Worm (Caenorhabditis elegans) whole organism, L2 larva: Measurements from ENCODE around the gene pgp-1.

Source experiments
- C34F6.9 ChIP-seq: fragments of 150-350 bp; optimal IDR thresholded peaks from 2 replicates; lab custom pipeline; 2014; ENCODE audit warnings: missing biosample characterization, missing genetic modification characterization
- F13H6.1 ChIP-seq: sonication (generic microtip); optimal IDR thresholded peaks from 2 replicates; lab custom pipeline; 2016; ENCODE audit warnings: missing genetic modification characterization, missing compliant biosample characterization
- aly-2 ChIP-seq: fragments of 150-350 bp; optimal IDR thresholded peaks from 2 replicates; lab custom pipeline; 2014; ENCODE audit warnings: missing biosample characterization, missing genetic modification characterization
- ama-1 ChIP-seq: fragments of 150-350 bp; optimal IDR thresholded peaks from 2 replicates; lab custom pipeline; 2018; ENCODE audit warnings: inconsistent platforms
- ceh-82 ChIP-seq: fragments of 150-350 bp; optimal IDR thresholded peaks from 2 replicates; lab custom pipeline; 2014; ENCODE audit warnings: missing biosample characterization, missing genetic modification characterization
- crh-2 ChIP-seq: sonication (generic microtip); optimal IDR thresholded peaks from 2 replicates; lab custom pipeline; 2017; ENCODE audit warnings: missing biosample characterization, missing genetic modification characterization
- dmd-4 ChIP-seq: sonication (generic microtip); optimal IDR thresholded peaks from 2 replicates; lab custom pipeline; 2017; ENCODE audit warnings: missing biosample characterization, missing genetic modification characterization
- elt-1 ChIP-seq: fragments of 150-350 bp; optimal IDR thresholded peaks from 2 replicates; lab custom pipeline; 2014; ENCODE audit warnings: missing biosample characterization, missing genetic modification characterization
- elt-3 ChIP-seq: sonication (generic microtip); optimal IDR thresholded peaks from 2 replicates; lab custom pipeline; 2017; ENCODE audit warnings: missing biosample characterization, missing genetic modification characterization
- fos-1 ChIP-seq: fragments of 150-350 bp; optimal IDR thresholded peaks from 2 replicates; lab custom pipeline; 2014; ENCODE audit warnings: missing biosample characterization, missing genetic modification characterization
- gmeb-1 ChIP-seq: fragments of 150-350 bp; optimal IDR thresholded peaks from 2 replicates; lab custom pipeline; 2014; ENCODE audit warnings: missing biosample characterization, missing genetic modification characterization
- lin-11 ChIP-seq: fragments of 150-350 bp; sonication (generic microtip); optimal IDR thresholded peaks from 2 replicates; lab custom pipeline; 2014; ENCODE audit warnings: missing biosample characterization, missing genetic modification characterization, inconsistent platforms, mixed read lengths
- lin-13 ChIP-seq: fragments of 150-350 bp; optimal IDR thresholded peaks from 2 replicates; lab custom pipeline; 2014; ENCODE audit warnings: missing biosample characterization, missing genetic modification reagents, missing genetic modification characterization
- lin-39 ChIP-seq: fragments of 150-350 bp; optimal IDR thresholded peaks from 2 replicates; lab custom pipeline; 2014; ENCODE audit warnings: missing biosample characterization, missing genetic modification reagents, missing genetic modification characterization
- lsy-2 ChIP-seq, 2 experiments: fragments of 150-350 bp in 1 of 2; sonication (generic microtip) in 1 of 2; optimal IDR thresholded peaks; 2 replicates each; lab custom pipeline; 2014 to 2017; ENCODE audit warnings: missing biosample characterization in 2 of 2, missing genetic modification characterization in 2 of 2
- mbf-1 ChIP-seq: sonication (generic microtip); optimal IDR thresholded peaks from 2 replicates; lab custom pipeline; 2017; ENCODE audit warnings: missing biosample characterization, missing genetic modification characterization
- mdl-1 ChIP-seq, 2 experiments: fragments of 150-350 bp in 1 of 2; sonication (generic microtip) in 1 of 2; optimal IDR thresholded peaks; 2 replicates each; lab custom pipeline; 2017; ENCODE audit warnings: missing biosample characterization in 2 of 2, missing genetic modification characterization in 2 of 2
- nhr-10 ChIP-seq: sonication (generic microtip); optimal IDR thresholded peaks from 2 replicates; lab custom pipeline; 2017; ENCODE audit warnings: missing biosample characterization, missing genetic modification characterization
- nhr-11 ChIP-seq: fragments of 150-350 bp; optimal IDR thresholded peaks from 2 replicates; lab custom pipeline; 2014; ENCODE audit warnings: missing biosample characterization, missing genetic modification characterization
- nhr-129 ChIP-seq: fragments of 150-350 bp; optimal IDR thresholded peaks from 2 replicates; lab custom pipeline; 2014; ENCODE audit warnings: missing biosample characterization, missing genetic modification characterization
- nhr-21 ChIP-seq: fragments of 150-350 bp; optimal IDR thresholded peaks from 2 replicates; lab custom pipeline; 2014; ENCODE audit warnings: missing biosample characterization, missing genetic modification characterization
- nhr-23 ChIP-seq: fragments of 150-350 bp; optimal IDR thresholded peaks from 2 replicates; lab custom pipeline; 2014; ENCODE audit warnings: missing biosample characterization, missing genetic modification reagents, missing genetic modification characterization
- nhr-77 ChIP-seq: fragments of 150-350 bp; optimal IDR thresholded peaks from 2 replicates; lab custom pipeline; 2014; ENCODE audit warnings: missing biosample characterization, missing genetic modification characterization
- peb-1 ChIP-seq: fragments of 150-350 bp; optimal IDR thresholded peaks from 2 replicates; lab custom pipeline; 2014; ENCODE audit warnings: missing biosample characterization, missing genetic modification characterization
- sem-4 ChIP-seq: fragments of 150-350 bp; optimal IDR thresholded peaks from 2 replicates; lab custom pipeline; 2014; ENCODE audit warnings: missing biosample characterization, missing genetic modification reagents, missing genetic modification characterization
- sma-9 ChIP-seq, 2 experiments: fragments of 150-350 bp in 1 of 2; sonication (generic microtip) in 1 of 2; optimal IDR thresholded peaks; 2 replicates each; lab custom pipeline; 2014 to 2016; ENCODE audit warnings: missing genetic modification characterization in 2 of 2, mild to moderate bottlenecking in 1 of 2, missing biosample characterization in 1 of 2, missing compliant biosample characterization in 1 of 2, missing genetic modification reagents in 1 of 2, moderate library complexity in 1 of 2
- unc-39 ChIP-seq: fragments of 150-350 bp; optimal IDR thresholded peaks from 2 replicates; lab custom pipeline; 2014; ENCODE audit warnings: missing biosample characterization, missing genetic modification characterization
- unc-55 ChIP-seq: fragments of 150-350 bp; sonication (generic microtip); optimal IDR thresholded peaks from 3 replicates; lab custom pipeline; 2014; ENCODE audit warnings: missing biosample characterization, missing genetic modification reagents, missing genetic modification characterization
- unc-62 ChIP-seq: fragments of 150-350 bp; optimal IDR thresholded peaks from 2 replicates; lab custom pipeline; 2014; ENCODE audit warnings: missing biosample characterization, missing genetic modification reagents, missing genetic modification characterization
- zag-1 ChIP-seq: fragments of 150-350 bp; optimal IDR thresholded peaks from 2 replicates; lab custom pipeline; 2014; ENCODE audit warnings: missing biosample characterization, missing genetic modification characterization
- ztf-1 ChIP-seq: fragments of 200-800 bp; sonication (Bioruptor generic); conservative IDR thresholded peaks from 2 replicates; pipeline ENCODE4 v1.3.6; 2022; ENCODE audit warnings: missing genetic modification characterization, missing compliant biosample characterization
- ztf-11 ChIP-seq: sonication (generic microtip); optimal IDR thresholded peaks from 2 replicates; lab custom pipeline; 2017; ENCODE audit warnings: missing biosample characterization, missing genetic modification characterization
- ztf-4 ChIP-seq: fragments of 150-350 bp; optimal IDR thresholded peaks from 2 replicates; lab custom pipeline; 2014; ENCODE audit warnings: missing biosample characterization, missing genetic modification characterization

The pgp-1 gene

DNA sequence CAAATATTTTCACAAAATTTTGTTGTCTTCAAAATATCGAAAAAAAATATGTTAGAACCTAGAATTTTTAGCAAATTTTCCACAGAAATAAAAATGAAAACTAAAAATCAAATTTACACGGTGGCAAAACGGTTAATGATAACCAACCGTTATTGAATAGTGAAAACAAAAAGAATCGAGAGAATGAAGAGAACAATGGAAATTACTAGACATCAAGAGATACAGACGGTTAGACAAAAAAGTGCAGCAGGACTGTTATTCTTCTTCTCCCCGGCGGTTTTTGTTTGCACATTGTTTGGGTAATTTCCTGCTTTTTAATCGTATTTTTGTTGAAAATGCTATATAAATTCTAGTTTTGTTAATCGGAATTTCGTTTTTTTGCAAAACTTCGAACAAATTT, 19.9 kb upstream of the pgp-1 start:
- TF ChIP-seq unc-62 (GFP tag; lab: Kevin White, UChicago) (no peak), lin-39 (tag; lab: Kevin White, UChicago) (no peak), nhr-21 (no peak), zag-1 (tag; lab: Kevin White, UChicago) (no peak)

DNA sequence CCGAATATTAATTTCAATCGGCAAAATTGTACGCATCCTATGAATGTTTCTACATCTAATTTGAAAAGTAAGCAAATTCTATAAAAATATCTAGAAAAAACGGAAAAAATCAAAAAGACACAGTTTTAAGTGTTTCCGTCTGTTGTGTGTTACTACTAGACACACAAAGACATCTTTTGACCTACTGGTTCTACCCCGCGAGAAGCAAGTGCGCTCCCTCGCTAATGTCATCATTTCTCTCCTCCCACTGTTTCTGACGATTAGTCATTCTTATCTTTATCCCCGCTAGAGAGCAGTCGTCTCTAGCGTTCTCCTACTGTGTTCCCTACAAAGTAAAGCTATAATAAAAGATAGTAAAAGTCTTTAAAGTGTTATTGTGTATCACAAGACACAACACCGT, 19.0 kb upstream of the pgp-1 start:
- TF ChIP-seq zag-1 (tag; lab: Kevin White, UChicago) (no peak), mdl-1 (tag; optimal IDR thresholded peaks at IDR 0.05; lab: Kevin White, UChicago) (no peak), ama-1 (lab: Kevin White, UChicago) (no peak), mbf-1 (tag; lab: Kevin White, UChicago) (no peak), ztf-4 (no peak), peb-1 (tag; lab: Kevin White, UChicago) (no peak), sem-4 (tag; lab: Kevin White, UChicago) (no peak), C34F6.9 (tag; lab: Kevin White, UChicago) (no peak)

DNA sequence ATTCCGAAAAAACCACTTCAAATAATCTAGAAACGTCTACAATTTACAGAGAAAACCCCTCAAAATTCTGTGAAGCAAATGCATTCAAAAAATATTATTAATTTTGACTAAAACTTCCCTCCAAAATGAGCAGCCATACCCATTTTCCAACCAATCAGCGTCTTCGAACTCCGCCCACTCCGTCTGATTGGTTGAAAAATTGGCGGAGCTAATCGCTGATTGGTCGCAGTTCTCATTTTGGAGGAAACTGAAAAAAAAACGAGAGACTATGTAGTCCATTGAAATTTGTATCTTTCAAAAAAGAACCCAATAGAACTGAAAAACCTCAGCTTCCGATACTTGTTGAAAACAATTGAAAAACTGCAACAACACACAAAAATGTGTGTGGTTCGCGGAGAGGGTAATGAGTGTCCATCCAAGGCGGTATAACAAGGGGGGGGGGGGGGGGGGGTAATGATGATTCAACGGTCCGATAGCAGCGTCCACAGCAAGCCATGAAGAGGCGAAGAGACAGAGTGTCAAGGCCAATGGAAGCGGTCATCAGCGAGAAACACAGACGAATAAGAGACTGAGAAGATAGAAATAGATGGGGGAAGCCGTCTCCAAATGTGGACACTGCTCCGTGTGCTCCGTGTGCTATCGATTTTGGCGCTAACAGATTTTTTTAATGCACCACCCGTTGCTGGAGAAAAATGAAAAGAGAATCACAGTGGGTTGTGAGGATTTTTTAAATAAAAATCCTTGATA, 18.1 kb upstream of the pgp-1 start:
- TF ChIP-seq nhr-129 (tag; lab: Kevin White, UChicago) (no peak), unc-55 (GFP tag; lab: Kevin White, UChicago) (peak; percentile 26), ztf-11 (tag; lab: Kevin White, UChicago) (no peak), sma-9 (GFP tag; optimal IDR thresholded peaks at IDR 0.05; lab: Kevin White, UChicago) (peak; percentile 27), sma-9 (tag; optimal IDR thresholded peaks at IDR 0.05; lab: Kevin White, UChicago) (no peak), fos-1 (tag; lab: Kevin White, UChicago) (no peak)

DNA sequence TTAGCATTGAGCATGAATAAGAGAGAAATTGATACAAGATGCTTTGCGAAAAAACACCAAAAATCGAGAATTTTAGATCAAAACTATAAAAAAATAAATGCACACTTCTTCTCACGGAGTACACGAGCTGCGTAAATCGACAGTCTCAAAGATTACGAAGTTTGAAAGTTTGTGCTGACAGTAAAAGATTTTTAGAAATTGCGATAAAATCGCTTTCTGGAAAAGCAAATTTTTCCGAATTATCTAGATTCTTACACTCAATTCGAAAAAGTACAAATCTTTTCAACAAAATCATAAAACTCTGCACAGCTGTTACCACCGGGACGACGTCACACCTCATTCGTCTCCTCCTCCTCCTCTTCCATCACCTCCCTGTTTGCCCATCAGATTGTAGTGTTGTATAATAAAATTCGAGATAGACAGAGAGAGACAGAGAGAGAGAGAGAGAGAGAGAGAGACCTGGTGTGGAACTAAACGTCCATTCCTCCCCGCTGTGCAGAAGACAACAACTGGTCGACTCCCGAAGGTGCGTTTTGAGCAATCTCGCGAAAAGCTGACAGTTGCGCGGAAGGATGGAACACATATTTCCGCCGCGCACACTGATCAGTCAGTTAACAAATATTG, 16.3 kb upstream of the pgp-1 start:
- TF ChIP-seq lin-11 (tag; lab: Kevin White, UChicago) (no peak), unc-55 (GFP tag; lab: Kevin White, UChicago) (no peak), crh-2 (tag; lab: Kevin White, UChicago) (no peak), C34F6.9 (tag; lab: Kevin White, UChicago) (peak; percentile 17), nhr-129 (tag; lab: Kevin White, UChicago) (peak; percentile 33), sma-9 (GFP tag; optimal IDR thresholded peaks at IDR 0.05; lab: Kevin White, UChicago) (no peak), sma-9 (tag; optimal IDR thresholded peaks at IDR 0.05; lab: Kevin White, UChicago) (no peak), elt-3 (no peak), elt-1 (no peak), unc-39 (tag; lab: Kevin White, UChicago) (no peak), ztf-4 (no peak), F13H6.1 (tag; lab: Kevin White, UChicago) (peak; percentile 27)

DNA sequence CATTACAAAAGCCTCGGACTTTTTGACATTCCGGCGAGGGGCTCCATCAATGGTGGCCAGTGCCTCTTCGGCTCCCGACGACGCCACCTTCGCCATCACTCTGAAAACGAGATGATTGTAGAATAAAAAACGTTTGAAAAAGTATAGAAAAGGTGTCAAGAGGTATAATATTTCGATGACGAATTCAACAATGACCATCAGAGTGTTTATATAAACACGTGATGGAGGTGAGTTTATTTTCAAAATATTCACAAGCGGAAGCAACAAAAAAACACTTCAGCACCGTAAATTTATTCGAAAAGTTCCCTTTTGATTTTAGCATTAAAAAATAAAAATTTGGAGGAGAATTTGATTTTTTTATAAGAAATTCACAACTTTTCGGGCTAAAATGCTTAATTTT, 15.7 kb upstream of the pgp-1 start, which contains the start of gene efa-6:
Gene efa-6, minus strand, starts transcription at position 101 of the 400 bp plus-strand sequence.
- TF ChIP-seq dmd-4 (tag; lab: Kevin White, UChicago), result no peak
- TF ChIP-seq ztf-4, result no peak
- TF ChIP-seq nhr-11 (tag; lab: Kevin White, UChicago), result no peak
- no peak for TF ChIP-seq lin-13 (GFP tag; lab: Kevin White, UChicago)
- no peak for TF ChIP-seq aly-2 (tag; lab: Kevin White, UChicago)
- TF ChIP-seq unc-62 (GFP tag; lab: Kevin White, UChicago), result no peak
- no peak for TF ChIP-seq ceh-82
- no peak for TF ChIP-seq nhr-129 (tag; lab: Kevin White, UChicago)
- TF ChIP-seq elt-3, result no peak
- no peak for TF ChIP-seq nhr-10
- no peak for TF ChIP-seq nhr-77 (tag; lab: Kevin White, UChicago)
- TF ChIP-seq F13H6.1 (tag; lab: Kevin White, UChicago), result no peak
- no peak for TF ChIP-seq ztf-1
- no peak for TF ChIP-seq lin-11 (tag; lab: Kevin White, UChicago)

DNA sequence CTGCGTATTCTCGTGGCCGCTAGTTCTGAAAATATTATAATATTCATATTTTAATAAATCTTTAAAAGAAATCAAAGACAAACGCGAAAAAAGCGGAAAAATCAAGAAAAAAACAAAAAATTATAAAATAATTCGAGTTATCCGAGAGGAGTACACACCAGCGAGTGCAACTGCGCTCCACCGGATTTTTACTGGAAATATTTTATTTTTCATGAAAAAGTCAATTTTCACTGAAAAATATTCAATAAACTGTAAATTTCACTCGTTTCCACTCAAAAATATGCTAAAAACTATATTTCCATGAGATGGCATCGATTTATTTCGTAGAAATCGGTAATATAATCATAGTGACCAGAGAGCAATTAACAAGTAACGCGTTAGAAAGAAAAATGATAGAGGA, 6.4 kb upstream of the pgp-1 start, which contains the start of gene Y55D9A.2:
Gene Y55D9A.2, minus strand, starts transcription at position 31 of the 400 bp plus-strand sequence.
- TF ChIP-seq gmeb-1 (tag; lab: Kevin White, UChicago), result peak; percentile 63
- TF ChIP-seq unc-55 (GFP tag; lab: Kevin White, UChicago), result peak; percentile 46
- TF ChIP-seq C34F6.9 (tag; lab: Kevin White, UChicago), result peak; percentile 50
- TF ChIP-seq fos-1 (tag; lab: Kevin White, UChicago), result peak; percentile 29
- no peak for TF ChIP-seq nhr-23
- TF ChIP-seq lsy-2 (tag; optimal IDR thresholded peaks at IDR 0.05; lab: Kevin White, UChicago), result peak in 1 of 2 experiments; percentile 67
